Worm (Caenorhabditis elegans) whole organism, L4 larva: ENCODE results near the gene mrps-33.
A peak's percentile ranks its signal among the peaks of the same experiment; 100 is the strongest.

ENCODE experiments used
- D1046.2 ChIP-seq: fragments of 200-800 bp; sonication (Bioruptor generic); IDR thresholded peaks from 2 replicates; pipeline ENCODE4 v1.3.6; 2022; ENCODE audit warnings: missing genetic modification characterization, missing compliant biosample characterization
- F26F4.8 ChIP-seq: fragments of 200-800 bp; sonication (Bioruptor generic); conservative IDR thresholded peaks from 2 replicates; pipeline ENCODE4 v1.3.6; 2022; ENCODE audit warnings: missing genetic modification characterization, missing compliant biosample characterization
- T20F7.1 ChIP-seq: fragments of 200-800 bp; sonication (Bioruptor generic); optimal IDR thresholded peaks from 2 replicates; lab custom pipeline; 2018; ENCODE audit warnings: mild to moderate bottlenecking, missing genetic modification characterization, missing compliant biosample characterization
- Y75B8A.6 ChIP-seq: fragments of 200-800 bp; sonication (Bioruptor generic); IDR thresholded peaks from 2 replicates; pipeline ENCODE4 v1.3.6; 2022; ENCODE audit warnings: missing genetic modification reagents, missing genetic modification characterization, missing compliant biosample characterization
- aly-2 ChIP-seq: sonication (generic microtip); optimal IDR thresholded peaks from 2 replicates; lab custom pipeline; 2018; ENCODE audit warnings: missing biosample characterization, missing genetic modification characterization
- arid-1 ChIP-seq: fragments of 200-800 bp; sonication (Bioruptor generic); conservative IDR thresholded peaks from 2 replicates; pipeline ENCODE4 v1.3.6; 2022; ENCODE audit warnings: missing genetic modification reagents, missing genetic modification characterization, missing compliant biosample characterization
- attf-4 ChIP-seq: sonication (generic microtip); optimal IDR thresholded peaks from 3 replicates; lab custom pipeline; 2017; ENCODE audit warnings: missing biosample characterization, missing genetic modification characterization
- ceh-28 ChIP-seq: fragments of 150-350 bp; optimal IDR thresholded peaks from 2 replicates; lab custom pipeline; 2014; ENCODE audit warnings: missing biosample characterization, missing genetic modification reagents, missing genetic modification characterization
- ceh-62 ChIP-seq: sonication (generic microtip); optimal IDR thresholded peaks from 2 replicates; lab custom pipeline; 2017; ENCODE audit warnings: missing biosample characterization, missing genetic modification characterization
- ces-1 ChIP-seq: fragments of 150-350 bp; sonication (generic microtip); optimal IDR thresholded peaks from 4 replicates; lab custom pipeline; 2014; ENCODE audit warnings: missing biosample characterization, missing genetic modification reagents, missing genetic modification characterization
- ctbp-1 ChIP-seq: fragments of 200-800 bp; sonication (Bioruptor generic); IDR thresholded peaks from 2 replicates; pipeline ENCODE4 v1.3.6; 2022; ENCODE audit warnings: missing genetic modification reagents, missing genetic modification characterization, missing compliant biosample characterization
- daf-16 ChIP-seq, 3 experiments: sonication (generic microtip); optimal IDR thresholded peaks; 2 replicates each; lab custom pipeline; 2016 to 2017; ENCODE audit warnings: missing genetic modification characterization in 3 of 3, missing genetic modification reagents in 3 of 3, mild to moderate bottlenecking in 2 of 3, missing compliant biosample characterization in 2 of 3, missing biosample characterization in 1 of 3, moderate library complexity in 1 of 3
- daf-19 ChIP-seq: fragments of 200-800 bp; sonication (Bioruptor generic); conservative IDR thresholded peaks from 2 replicates; pipeline ENCODE4 v1.3.6; 2022; ENCODE audit warnings: missing genetic modification characterization, missing compliant biosample characterization
- dmd-8 ChIP-seq: fragments of 200-800 bp; sonication (Bioruptor generic); IDR thresholded peaks from 2 replicates; pipeline ENCODE4 v1.3.6; 2022; ENCODE audit warnings: missing genetic modification characterization, missing compliant biosample characterization
- dmd-9 ChIP-seq: fragments of 200-800 bp; sonication (Bioruptor generic); IDR thresholded peaks from 2 replicates; pipeline ENCODE4 v1.3.6; 2022; ENCODE audit warnings: missing genetic modification reagents, missing genetic modification characterization, missing compliant biosample characterization
- duxl-1 ChIP-seq: sonication (generic microtip); optimal IDR thresholded peaks from 2 replicates; lab custom pipeline; 2016; ENCODE audit warnings: mild to moderate bottlenecking, missing genetic modification characterization, moderate library complexity, missing compliant biosample characterization; ENCODE audit not compliant: poor library complexity
- fkh-10 ChIP-seq: fragments of 150-350 bp; optimal IDR thresholded peaks from 2 replicates; lab custom pipeline; 2014; ENCODE audit warnings: missing biosample characterization, missing genetic modification reagents, missing genetic modification characterization
- fos-1 ChIP-seq: fragments of 150-350 bp; optimal IDR thresholded peaks from 2 replicates; lab custom pipeline; 2014; ENCODE audit warnings: missing biosample characterization, missing genetic modification characterization
- gei-8 ChIP-seq: fragments of 200-800 bp; sonication (Bioruptor generic); optimal IDR thresholded peaks from 2 replicates; lab custom pipeline; 2018; ENCODE audit warnings: mild to moderate bottlenecking, missing genetic modification characterization, missing compliant biosample characterization
- hlh-11 ChIP-seq: fragments of 200-800 bp; sonication (Bioruptor generic); optimal IDR thresholded peaks from 2 replicates; lab custom pipeline; 2018; ENCODE audit warnings: mild to moderate bottlenecking, missing genetic modification characterization, missing compliant biosample characterization
- hlh-30 ChIP-seq: sonication (generic microtip); optimal IDR thresholded peaks from 2 replicates; lab custom pipeline; 2017; ENCODE audit warnings: antibody characterized with exemption, mild to moderate bottlenecking, missing genetic modification characterization, missing compliant biosample characterization; ENCODE audit not compliant: insufficient read depth
- hmg-1.1 ChIP-seq: fragments of 200-800 bp; sonication (Bioruptor generic); IDR thresholded peaks from 2 replicates; pipeline ENCODE4 v1.3.6; 2022; ENCODE audit warnings: missing genetic modification reagents, missing genetic modification characterization, missing compliant biosample characterization
- lim-7 ChIP-seq: fragments of 200-800 bp; sonication (Bioruptor generic); IDR thresholded peaks from 2 replicates; pipeline ENCODE4 v1.3.6; 2022; ENCODE audit warnings: missing genetic modification characterization, missing compliant biosample characterization
- lin-1 ChIP-seq: fragments of 200-800 bp; sonication (Bioruptor generic); IDR thresholded peaks from 2 replicates; pipeline ENCODE4 v1.3.6; 2022; ENCODE audit warnings: missing genetic modification reagents, missing genetic modification characterization, missing compliant biosample characterization
- lin-13 ChIP-seq: fragments of 150-350 bp; optimal IDR thresholded peaks from 2 replicates; lab custom pipeline; 2014; ENCODE audit warnings: missing biosample characterization, missing genetic modification reagents, missing genetic modification characterization
- lin-38 ChIP-seq: fragments of 200-800 bp; sonication (Bioruptor generic); IDR thresholded peaks from 2 replicates; pipeline ENCODE4 v1.3.6; 2022; ENCODE audit warnings: missing genetic modification reagents, missing genetic modification characterization, missing compliant biosample characterization
- lsy-2 ChIP-seq, 2 experiments: fragments of 150-350 bp in 1 of 2; sonication (generic microtip) in 1 of 2; optimal IDR thresholded peaks; 2 replicates each; lab custom pipeline; 2014 to 2017; ENCODE audit warnings: missing biosample characterization in 2 of 2, missing genetic modification characterization in 2 of 2
- madf-5 ChIP-seq, 2 experiments: fragments of 200-800 bp; sonication (Bioruptor generic); IDR thresholded peaks; 2 replicates each; pipeline ENCODE4 v1.3.6; 2022; ENCODE audit warnings: missing compliant biosample characterization in 2 of 2, missing genetic modification characterization in 2 of 2
- madf-9 ChIP-seq: fragments of 200-800 bp; sonication (Bioruptor generic); conservative IDR thresholded peaks from 2 replicates; pipeline ENCODE4 v1.3.6; 2022; ENCODE audit warnings: missing genetic modification reagents, missing genetic modification characterization, missing compliant biosample characterization
- mdl-1 ChIP-seq, 2 experiments: fragments of 150-350 bp in 1 of 2; sonication (generic microtip) in 1 of 2; optimal IDR thresholded peaks; 2 replicates each; lab custom pipeline; 2014 to 2017; ENCODE audit warnings: missing biosample characterization in 2 of 2, missing genetic modification characterization in 2 of 2
- mep-1 ChIP-seq: fragments of 150-350 bp; sonication (generic microtip); optimal IDR thresholded peaks from 3 replicates; lab custom pipeline; 2014; ENCODE audit warnings: missing biosample characterization, missing genetic modification characterization
- nhr-102 ChIP-seq: sonication (generic microtip); optimal IDR thresholded peaks from 2 replicates; lab custom pipeline; 2016; ENCODE audit warnings: mild to moderate bottlenecking, missing genetic modification characterization, moderate library complexity, missing compliant biosample characterization
- nhr-237 ChIP-seq: sonication (generic microtip); optimal IDR thresholded peaks from 2 replicates; lab custom pipeline; 2017; ENCODE audit warnings: missing biosample characterization, missing genetic modification characterization
- nhr-41 ChIP-seq: fragments of 200-800 bp; sonication (Bioruptor generic); IDR thresholded peaks from 2 replicates; pipeline ENCODE4 v1.3.6; 2022; ENCODE audit warnings: missing genetic modification reagents, missing genetic modification characterization, missing compliant biosample characterization
- nhr-76 ChIP-seq: fragments of 150-350 bp; optimal IDR thresholded peaks from 2 replicates; lab custom pipeline; 2014; ENCODE audit warnings: missing biosample characterization, missing genetic modification characterization
- set-16 ChIP-seq: fragments of 200-800 bp; sonication (Bioruptor generic); IDR thresholded peaks from 2 replicates; pipeline ENCODE4 v1.3.6; 2022; ENCODE audit warnings: missing genetic modification reagents, missing genetic modification characterization, missing compliant biosample characterization
- spr-3 ChIP-seq: fragments of 200-800 bp; sonication (Bioruptor generic); optimal IDR thresholded peaks from 2 replicates; lab custom pipeline; 2018; ENCODE audit warnings: mild to moderate bottlenecking, missing genetic modification characterization, missing compliant biosample characterization
- tra-1 ChIP-seq: fragments of 200-800 bp; sonication (Bioruptor generic); IDR thresholded peaks from 2 replicates; pipeline ENCODE4 v1.3.6; 2022; ENCODE audit warnings: missing genetic modification reagents, missing genetic modification characterization, missing compliant biosample characterization
- unc-130 ChIP-seq: sonication (generic microtip); optimal IDR thresholded peaks from 2 replicates; lab custom pipeline; 2016; ENCODE audit warnings: missing genetic modification reagents, missing genetic modification characterization, missing compliant biosample characterization
- unc-62 ChIP-seq, 3 experiments: fragments of 150-350 bp in 1 of 3; sonication (generic microtip); optimal IDR thresholded peaks in 2 of 3; peaks in 1 of 3; 1 replicate in 1 of 3; 2 replicates in 2 of 3; lab custom pipeline; 2014 to 2017; ENCODE audit warnings: missing biosample characterization in 3 of 3, missing genetic modification characterization in 3 of 3, missing genetic modification reagents in 3 of 3, missing genotype in 1 of 3
- zfp-2 ChIP-seq: sonication (generic microtip); optimal IDR thresholded peaks from 2 replicates; lab custom pipeline; 2016; ENCODE audit warnings: mild to moderate bottlenecking, missing genetic modification characterization, missing compliant biosample characterization
- zfp-3 ChIP-seq: fragments of 200-800 bp; sonication (Bioruptor generic); conservative IDR thresholded peaks from 2 replicates; pipeline ENCODE4 v1.3.6; 2022; ENCODE audit warnings: missing genetic modification reagents, missing genetic modification characterization, missing compliant biosample characterization
- zip-2 ChIP-seq: fragments of 150-350 bp; optimal IDR thresholded peaks from 2 replicates; lab custom pipeline; 2014; ENCODE audit warnings: missing biosample characterization, missing genetic modification characterization
- ztf-11 ChIP-seq: fragments of 150-350 bp; optimal IDR thresholded peaks from 2 replicates; lab custom pipeline; 2014; ENCODE audit warnings: missing biosample characterization, missing genetic modification characterization

Gene mrps-33

DNA sequence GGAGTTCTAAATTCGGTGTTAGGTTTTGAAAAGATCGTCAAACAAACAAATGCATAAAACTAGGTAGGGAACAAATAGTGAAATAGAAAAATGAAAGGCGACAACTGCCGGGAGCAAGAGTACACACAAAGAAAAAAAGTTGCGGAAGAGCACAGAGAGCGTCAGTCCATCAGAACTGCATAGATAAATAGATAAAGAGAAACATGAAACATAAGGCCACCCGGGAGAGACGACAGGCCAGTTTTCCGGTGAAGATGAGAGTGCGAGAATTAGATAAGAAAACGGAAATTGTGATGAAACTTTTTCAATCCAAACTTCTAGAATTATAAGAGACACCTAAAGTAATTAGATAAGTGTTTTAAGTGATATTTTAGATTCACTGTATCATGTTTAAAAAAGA lies 17.9 kb upstream of the mrps-33 start (continued):
- TF ChIP-seq D1046.2 = no peak
- TF ChIP-seq set-16 (GFP tag; lab: Robert Waterston, UW) = no peak
- no peak for TF ChIP-seq aly-2
- TF ChIP-seq ctbp-1 = no peak
- peak; percentile 71; the same call in 1 of the 2 replicates for TF ChIP-seq lin-1 (GFP tag; lab: Robert Waterston, UW)
- no peak for TF ChIP-seq lin-38
- TF ChIP-seq unc-130 (GFP tag; lab: Kevin White, UChicago) = no peak
- TF ChIP-seq fos-1 (tag; lab: Kevin White, UChicago) = no peak
- no peak for TF ChIP-seq nhr-76 (tag; lab: Kevin White, UChicago)
- TF ChIP-seq T20F7.1 = no peak
- no peak for TF ChIP-seq Y75B8A.6 (GFP tag; lab: Robert Waterston, UW)
- TF ChIP-seq zfp-3 (GFP tag; lab: Robert Waterston, UW) = no peak
- no peak for TF ChIP-seq F26F4.8 (GFP tag; lab: Robert Waterston, UW)
- TF ChIP-seq hlh-11 (tag; lab: Kevin White, UChicago) = peak; percentile 73
- TF ChIP-seq madf-5 (GFP tag; IDR thresholded peaks at IDR 0.05; lab: Robert Waterston, UW) = no peak
- peak in 1 of 2 experiments; percentile 74 for TF ChIP-seq unc-62 (GFP tag; optimal IDR thresholded peaks at IDR 0.05 in 1 of 2; lab: Kevin White, UChicago)
- no peak for TF ChIP-seq unc-62 (tag; optimal IDR thresholded peaks at IDR 0.05; lab: Kevin White, UChicago)
- TF ChIP-seq lin-13 (GFP tag; lab: Kevin White, UChicago) = no peak
- no peak for TF ChIP-seq mep-1 (tag; lab: Kevin White, UChicago)
- TF ChIP-seq zfp-2 (tag; lab: Kevin White, UChicago) = no peak
- TF ChIP-seq dmd-8 = no peak
- no peak for TF ChIP-seq hmg-1.1 (GFP tag; lab: Robert Waterston, UW)
- no peak for TF ChIP-seq nhr-237 (tag; lab: Kevin White, UChicago)
- TF ChIP-seq ceh-62 (tag; lab: Kevin White, UChicago) = no peak
- TF ChIP-seq duxl-1 = no peak
- no peak for TF ChIP-seq nhr-41 (GFP tag; lab: Robert Waterston, UW)
- TF ChIP-seq nhr-102 (tag; lab: Kevin White, UChicago) = no peak
- TF ChIP-seq spr-3 (GFP tag; lab: Kevin White, UChicago) = no peak
- no peak for TF ChIP-seq daf-16 (GFP tag; optimal IDR thresholded peaks at IDR 0.05; lab: Kevin White, UChicago)
- TF ChIP-seq daf-16 (tag; optimal IDR thresholded peaks at IDR 0.05; lab: Kevin White, UChicago) = peak; percentile 72
- TF ChIP-seq fkh-10 (GFP tag; lab: Kevin White, UChicago) = no peak
- TF ChIP-seq daf-19 (GFP tag; lab: Robert Waterston, UW) = no peak
- no peak for TF ChIP-seq zip-2 (tag; lab: Kevin White, UChicago)
- TF ChIP-seq mdl-1 (tag; optimal IDR thresholded peaks at IDR 0.05; lab: Kevin White, UChicago) = peak in 1 of 2 experiments; percentile 14
- TF ChIP-seq ztf-11 (tag; lab: Kevin White, UChicago) = no peak
- no peak for TF ChIP-seq ceh-28 (tag; lab: Kevin White, UChicago)
- TF ChIP-seq tra-1 = 0 out of 2 replicates have a peak, but pooled peaks have one; percentile 44
- no peak for TF ChIP-seq attf-4
- TF ChIP-seq madf-9 (GFP tag; lab: Robert Waterston, UW) = no peak
- TF ChIP-seq ces-1 (GFP tag; lab: Kevin White, UChicago) = no peak
- TF ChIP-seq lsy-2 (tag; optimal IDR thresholded peaks at IDR 0.05; lab: Kevin White, UChicago) = peak in 1 of 2 experiments; percentile 4
- no peak for TF ChIP-seq dmd-9 (GFP tag; lab: Robert Waterston, UW)
- no peak for TF ChIP-seq arid-1
- no peak for TF ChIP-seq hlh-30 (tag; lab: Kevin White, UChicago)
- no peak for TF ChIP-seq lim-7 (GFP tag; lab: Robert Waterston, UW)
- no peak for TF ChIP-seq gei-8
